Fruit fly (Drosophila melanogaster): ENCODE results near the gene CG12320.

DNA sequence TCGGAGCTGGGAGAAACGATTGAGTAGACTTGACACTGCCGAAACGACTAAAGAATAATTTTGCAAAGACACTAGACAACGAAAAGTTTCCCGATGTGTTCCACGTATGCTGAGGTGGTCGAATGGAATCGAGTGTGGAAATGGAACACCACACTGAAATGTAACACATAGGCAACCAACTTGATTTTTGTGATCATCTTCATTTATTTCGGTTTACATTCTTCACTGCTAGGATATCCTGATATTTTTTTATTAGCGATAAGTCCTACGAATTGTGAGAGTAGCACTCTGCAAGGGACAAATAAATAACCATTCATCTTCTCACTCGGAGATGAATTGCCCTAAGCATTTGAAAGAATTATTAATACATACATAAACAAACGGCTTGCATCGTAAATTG lies 36.1 kb upstream of the CG12320 start, which contains the start of gene CG7131:
- no peak for TF ChIP-seq CG17806 (tag; optimal IDR thresholded peaks at IDR 0.05)
- TF ChIP-seq CG4496 (GFP tag; IDR thresholded peaks at IDR 0.05), result no peak
- no peak for TF ChIP-seq Pif1B (GFP tag; optimal IDR thresholded peaks at IDR 0.05)
- no peak for TF ChIP-seq D1 (tag; optimal IDR thresholded peaks at IDR 0.05)
- no peak for TF ChIP-seq CG32121 (GFP tag; IDR thresholded peaks at IDR 0.05)
- TF ChIP-seq CG14655 (GFP tag; optimal IDR thresholded peaks at IDR 0.05), result no peak

Measured in whole organism, pupa.